Fruit fly (Drosophila melanogaster) whole organism, embryonic: ENCODE data around the gene Cpr64Ad.

Experiments
- ATbp ChIP-seq: fragments of 200-800 bp; sonication (Bioruptor generic); optimal IDR thresholded peaks from 2 replicates; lab custom pipeline; 2017; ENCODE audit warnings: missing biosample characterization, mild to moderate bottlenecking, missing genetic modification characterization, missing genetic modification reagents
- CG10959 ChIP-seq: fragments of 200-800 bp; sonication (Bioruptor generic); IDR thresholded peaks from 2 replicates; pipeline ENCODE4 v1.3.6; 2022; ENCODE audit warnings: missing biosample characterization, missing genetic modification characterization
- CG11093 ChIP-seq: fragments of 200-800 bp; sonication (Bioruptor generic); IDR thresholded peaks from 3 replicates; pipeline ENCODE4 v1.3.6; 2022; ENCODE audit warnings: missing biosample characterization, missing genetic modification characterization
- CG11504 ChIP-seq: fragments of 200-800 bp; sonication (Bioruptor generic); optimal IDR thresholded peaks from 3 replicates; lab custom pipeline; 2019; ENCODE audit warnings: missing biosample characterization, mild to moderate bottlenecking, missing genetic modification characterization, moderate library complexity
- CG12071 ChIP-seq: fragments of 200-800 bp; sonication (Bioruptor generic); optimal IDR thresholded peaks from 3 replicates; lab custom pipeline; 2018; ENCODE audit warnings: missing biosample characterization, mild to moderate bottlenecking, missing genetic modification characterization
- CG12299 ChIP-seq: fragments of 200-800 bp; sonication (Bioruptor generic); optimal IDR thresholded peaks from 2 replicates; lab custom pipeline; 2018; ENCODE audit warnings: missing biosample characterization, mild to moderate bottlenecking, missing genetic modification characterization
- CG17612 ChIP-seq: fragments of 200-800 bp; sonication (Bioruptor generic); IDR thresholded peaks from 2 replicates; pipeline ENCODE4 v1.3.6; 2022; ENCODE audit warnings: missing biosample characterization, missing genetic modification characterization
- CG18764 ChIP-seq: fragments of 200-800 bp; sonication (Bioruptor generic); optimal IDR thresholded peaks from 3 replicates; lab custom pipeline; 2016; ENCODE audit warnings: missing biosample characterization, missing genetic modification characterization
- CG2202 ChIP-seq: fragments of 200-800 bp; sonication (Bioruptor generic); optimal IDR thresholded peaks from 2 replicates; lab custom pipeline; 2018; ENCODE audit warnings: missing biosample characterization, mild to moderate bottlenecking, missing genetic modification characterization
- CG2889 ChIP-seq: fragments of 200-800 bp; sonication (Bioruptor generic); IDR thresholded peaks from 3 replicates; pipeline ENCODE4 v1.3.6; 2022; ENCODE audit warnings: missing biosample characterization, missing genetic modification characterization
- CG30403 ChIP-seq: fragments of 200-800 bp; sonication (Bioruptor generic); optimal IDR thresholded peaks from 3 replicates; lab custom pipeline; 2016; ENCODE audit warnings: missing biosample characterization, missing genetic modification characterization
- CG3163 ChIP-seq: fragments of 200-800 bp; sonication (Bioruptor generic); optimal IDR thresholded peaks from 3 replicates; lab custom pipeline; 2016; ENCODE audit warnings: missing biosample characterization, missing genetic modification characterization
- CG32772 ChIP-seq: fragments of 200-800 bp; sonication (Bioruptor generic); IDR thresholded peaks from 2 replicates; pipeline ENCODE4 v1.3.6; 2022; ENCODE audit warnings: missing biosample characterization, missing genetic modification characterization
- CG3726 ChIP-seq: fragments of 200-800 bp; sonication (Bioruptor generic); IDR thresholded peaks from 3 replicates; pipeline ENCODE4, ENCODE4 v1.3.6; 2022; ENCODE audit warnings: missing biosample characterization, missing genetic modification characterization
- CG3995 ChIP-seq: fragments of 200-800 bp; sonication (Bioruptor generic); optimal IDR thresholded peaks from 3 replicates; lab custom pipeline; 2016; ENCODE audit warnings: missing biosample characterization, missing genetic modification characterization
- CG6175 ChIP-seq: fragments of 200-800 bp; sonication (Bioruptor generic); IDR thresholded peaks from 3 replicates; pipeline ENCODE4 v1.3.6; 2022; ENCODE audit warnings: missing biosample characterization, missing genetic modification characterization
- CG6854 ChIP-seq: fragments of 200-800 bp; sonication (Bioruptor generic); optimal IDR thresholded peaks from 3 replicates; lab custom pipeline; 2017; ENCODE audit warnings: missing biosample characterization, mild to moderate bottlenecking, missing genetic modification characterization
- CG7372 ChIP-seq: fragments of 200-800 bp; sonication (Bioruptor generic); IDR thresholded peaks from 2 replicates; pipeline ENCODE4 v1.3.6; 2022; ENCODE audit warnings: missing biosample characterization, missing genetic modification characterization
- CG8359 ChIP-seq: fragments of 200-800 bp; sonication (Bioruptor generic); optimal IDR thresholded peaks from 2 replicates; lab custom pipeline; 2017; ENCODE audit warnings: missing biosample characterization, mild to moderate bottlenecking, missing genetic modification characterization, borderline replicate concordance
- CG8924 ChIP-seq: fragments of 200-800 bp; optimal IDR thresholded peaks from 3 replicates; lab custom pipeline; 2019; ENCODE audit warnings: missing biosample characterization, mild to moderate bottlenecking, missing genetic modification characterization, moderate library complexity
- CoRest ChIP-seq: fragments of 200-800 bp; sonication (Bioruptor generic); optimal IDR thresholded peaks from 3 replicates; lab custom pipeline; 2018; ENCODE audit warnings: missing biosample characterization, mild to moderate bottlenecking, missing genetic modification characterization, moderate library complexity
- D19B ChIP-seq: fragments of 200-800 bp; sonication (Bioruptor generic); optimal IDR thresholded peaks from 2 replicates; lab custom pipeline; 2017; ENCODE audit warnings: missing biosample characterization, mild to moderate bottlenecking, missing genetic modification characterization
- Dbx ChIP-seq: fragments of 200-800 bp; sonication (Bioruptor generic); IDR thresholded peaks from 3 replicates; pipeline ENCODE4 v1.3.6; 2022; ENCODE audit warnings: missing biosample characterization, missing genetic modification characterization
- E2f2 ChIP-seq: fragments of 200-800 bp; sonication (Bioruptor generic); IDR thresholded peaks from 2 replicates; pipeline ENCODE4 v1.3.6; 2022; ENCODE audit warnings: missing biosample characterization, missing genetic modification characterization
- Fer3 ChIP-seq: fragments of 200-800 bp; sonication (Bioruptor generic); optimal IDR thresholded peaks from 2 replicates; lab custom pipeline; 2018; ENCODE audit warnings: missing biosample characterization, mild to moderate bottlenecking, missing genetic modification characterization, moderate library complexity
- H2.0 ChIP-seq: fragments of 200-800 bp; sonication (Bioruptor generic); IDR thresholded peaks from 2 replicates; pipeline ENCODE4 v1.3.6; 2022; ENCODE audit warnings: missing biosample characterization, missing genetic modification characterization
- HLH3B ChIP-seq: fragments of 200-800 bp; sonication (Bioruptor generic); IDR thresholded peaks from 2 replicates; pipeline ENCODE4 v1.3.6; 2022; ENCODE audit warnings: missing biosample characterization, missing genetic modification characterization
- Jarid2 ChIP-seq: fragments of 200-800 bp; sonication (Bioruptor generic); optimal IDR thresholded peaks from 3 replicates; lab custom pipeline; 2017; ENCODE audit warnings: mild to moderate bottlenecking, missing biosample characterization, missing genetic modification reagents, missing genetic modification characterization
- NC2β ChIP-seq: fragments of 200-800 bp; sonication (Bioruptor generic); optimal IDR thresholded peaks from 2 replicates; lab custom pipeline; 2016; ENCODE audit warnings: missing biosample characterization, missing genetic modification characterization
- Nf-YC ChIP-seq: fragments of 200-800 bp; optimal IDR thresholded peaks from 3 replicates; lab custom pipeline; 2019; ENCODE audit warnings: missing biosample characterization, mild to moderate bottlenecking, missing genetic modification characterization, moderate library complexity
- NfI ChIP-seq: fragments of 200-800 bp; sonication (Bioruptor generic); optimal IDR thresholded peaks from 3 replicates; lab custom pipeline; 2018; ENCODE audit warnings: missing biosample characterization, mild to moderate bottlenecking, missing genetic modification characterization, moderate library complexity
- Rfx ChIP-seq: fragments of 200-800 bp; sonication (Bioruptor generic); IDR thresholded peaks from 2 replicates; pipeline ENCODE4 v1.3.6; 2022; ENCODE audit warnings: missing biosample characterization, missing genetic modification characterization
- Xrp1 ChIP-seq: fragments of 200-800 bp; sonication (Bioruptor generic); IDR thresholded peaks from 2 replicates; pipeline ENCODE4 v1.3.6; 2022; ENCODE audit warnings: missing biosample characterization, missing genetic modification characterization
- ab ChIP-seq: fragments of 200-800 bp; sonication (Bioruptor generic); optimal IDR thresholded peaks from 2 replicates; lab custom pipeline; 2016; ENCODE audit warnings: missing biosample characterization, missing genetic modification characterization
- ara ChIP-seq: fragments of 200-800 bp; sonication (Bioruptor generic); IDR thresholded peaks from 2 replicates; pipeline ENCODE4 v1.3.6; 2022; ENCODE audit warnings: missing biosample characterization, missing genetic modification characterization
- ash1 ChIP-seq: fragments of 200-800 bp; sonication (Bioruptor generic); optimal IDR thresholded peaks from 2 replicates; lab custom pipeline; 2018; ENCODE audit warnings: missing biosample characterization, mild to moderate bottlenecking, missing genetic modification characterization
- bowl ChIP-seq: fragments of 200-800 bp; sonication (Bioruptor generic); IDR thresholded peaks from 2 replicates; pipeline ENCODE4 v1.3.6; 2022; ENCODE audit warnings: missing biosample characterization, missing genetic modification characterization
- caup ChIP-seq: fragments of 200-800 bp; sonication (Bioruptor generic); optimal IDR thresholded peaks from 3 replicates; lab custom pipeline; 2017; ENCODE audit warnings: missing biosample characterization, mild to moderate bottlenecking, missing genetic modification characterization, moderate library complexity; ENCODE audit not compliant: severe bottlenecking
- crol ChIP-seq: fragments of 200-800 bp; sonication (Bioruptor generic); IDR thresholded peaks from 2 replicates; pipeline ENCODE4 v1.3.6; 2022; ENCODE audit warnings: missing biosample characterization, missing genetic modification characterization
- da ChIP-seq: fragments of 200-800 bp; sonication (Bioruptor generic); optimal IDR thresholded peaks from 2 replicates; lab custom pipeline; 2016; ENCODE audit warnings: missing biosample characterization, missing genetic modification characterization
- dimm ChIP-seq: fragments of 200-800 bp; sonication (Bioruptor generic); IDR thresholded peaks from 2 replicates; pipeline ENCODE4 v1.3.6; 2022; ENCODE audit warnings: missing biosample characterization, missing genetic modification characterization
- ewg ChIP-seq: fragments of 200-800 bp; sonication (Bioruptor generic); optimal IDR thresholded peaks from 3 replicates; lab custom pipeline; 2017; ENCODE audit warnings: mild to moderate bottlenecking, missing biosample characterization, missing genetic modification reagents, missing genetic modification characterization
- fd96Cb ChIP-seq: fragments of 200-800 bp; sonication (Bioruptor generic); optimal IDR thresholded peaks from 2 replicates; lab custom pipeline; 2018; ENCODE audit warnings: missing biosample characterization, mild to moderate bottlenecking, missing genetic modification characterization, moderate library complexity
- gcm ChIP-seq: fragments of 200-800 bp; sonication (Bioruptor generic); optimal IDR thresholded peaks from 2 replicates; lab custom pipeline; 2019; ENCODE audit warnings: missing biosample characterization, mild to moderate bottlenecking, missing genetic modification characterization, moderate library complexity
- gt ChIP-seq: fragments of 200-800 bp; sonication (Bioruptor generic); IDR thresholded peaks from 2 replicates; pipeline ENCODE4 v1.3.6; 2022; ENCODE audit warnings: missing biosample characterization, missing genetic modification characterization
- mam ChIP-seq: fragments of 200-800 bp; sonication (Bioruptor generic); optimal IDR thresholded peaks from 3 replicates; lab custom pipeline; 2016; ENCODE audit warnings: missing biosample characterization, missing genetic modification characterization
- mirr ChIP-seq: fragments of 200-800 bp; sonication (Bioruptor generic); optimal IDR thresholded peaks from 3 replicates; lab custom pipeline; 2018; ENCODE audit warnings: missing biosample characterization, mild to moderate bottlenecking, missing genetic modification characterization
- nau ChIP-seq: fragments of 200-800 bp; sonication (Bioruptor generic); optimal IDR thresholded peaks from 3 replicates; lab custom pipeline; 2017; ENCODE audit warnings: missing biosample characterization, mild to moderate bottlenecking, missing genetic modification characterization, missing genetic modification reagents
- pho ChIP-seq: fragments of 200-800 bp; sonication (Bioruptor generic); optimal IDR thresholded peaks from 2 replicates; lab custom pipeline; 2016; ENCODE audit warnings: missing biosample characterization, missing genetic modification characterization
- ssp ChIP-seq: fragments of 200-800 bp; sonication (Bioruptor generic); IDR thresholded peaks from 2 replicates; pipeline ENCODE4 v1.3.6; 2022; ENCODE audit warnings: missing biosample characterization, missing genetic modification characterization
- unpg ChIP-seq: fragments of 200-800 bp; sonication (Bioruptor generic); optimal IDR thresholded peaks from 3 replicates; lab custom pipeline; 2018; ENCODE audit warnings: missing biosample characterization, mild to moderate bottlenecking, missing genetic modification characterization, moderate library complexity
- vvl ChIP-seq: fragments of 200-800 bp; sonication (Bioruptor generic); IDR thresholded peaks from 2 replicates; pipeline ENCODE4 v1.3.6; 2022; ENCODE audit warnings: missing biosample characterization, missing genetic modification characterization

Cpr64Ad gene

DNA sequence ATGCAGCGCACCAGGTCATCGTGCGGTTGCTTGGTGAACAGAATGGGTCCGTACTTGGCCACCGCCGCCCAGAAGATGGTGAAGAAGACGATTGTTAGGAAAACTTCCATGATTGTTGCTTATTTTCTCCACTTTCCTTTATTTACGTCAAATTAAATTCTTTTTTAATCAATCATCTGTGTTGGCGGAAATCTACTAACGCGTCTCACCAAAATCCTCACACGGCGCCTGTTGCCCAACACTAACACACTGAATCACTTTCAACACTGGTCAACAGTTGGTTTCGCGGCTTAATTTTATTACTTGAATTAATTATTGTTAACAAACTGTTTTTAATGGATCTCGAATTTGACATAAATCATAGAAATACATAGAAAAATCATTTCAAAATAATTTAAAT is 28.5 kb upstream of the Cpr64Ad start, which contains the start of gene VhaM9.7-c (continued):
- TF ChIP-seq CG12071 = no peak
- TF ChIP-seq ewg (GFP tag; lab: Kevin White, UChicago) = peak; percentile 7
- no peak for TF ChIP-seq CG2202 (tag; lab: Kevin White, UChicago)
- TF ChIP-seq Rfx (GFP tag; lab: Robert Waterston, UW) = peak; percentile 72
- TF ChIP-seq D19B (GFP tag; lab: Kevin White, UChicago) = no peak
- no peak for TF ChIP-seq CG6854 (GFP tag; lab: Kevin White, UChicago)
- TF ChIP-seq H2.0 (GFP tag; lab: Robert Waterston, UW) = no peak
- no peak for TF ChIP-seq CG3163 (GFP tag; lab: Kevin White, UChicago)
- no peak for TF ChIP-seq CG12299
- no peak for TF ChIP-seq CG6175
- TF ChIP-seq unpg (GFP tag; lab: Kevin White, UChicago) = no peak
- peak; percentile 47 for TF ChIP-seq CG30403 (GFP tag; lab: Kevin White, UChicago)
- TF ChIP-seq nau = no peak
- peak; percentile 36; the same call in 1 of the 2 replicates for TF ChIP-seq Xrp1
- peak; percentile 25 for TF ChIP-seq NC2β (GFP tag; lab: Kevin White, UChicago)
- TF ChIP-seq ash1 (GFP tag; lab: Kevin White, UChicago) = no peak
- TF ChIP-seq bowl (GFP tag; lab: Robert Waterston, UW) = no peak
- peak; percentile 22 for TF ChIP-seq Fer3 (tag; lab: Kevin White, UChicago)
- no peak for TF ChIP-seq CG3726
- TF ChIP-seq CG11093 (GFP tag; lab: Robert Waterston, UW) = no peak
- peak; percentile 61 for TF ChIP-seq NfI (GFP tag; lab: Kevin White, UChicago)
- no peak for TF ChIP-seq fd96Cb (tag; lab: Kevin White, UChicago)
- TF ChIP-seq CG32772 (GFP tag; lab: Robert Waterston, UW) = no peak
- no peak for TF ChIP-seq Nf-YC (tag; lab: Kevin White, UChicago)
- TF ChIP-seq gcm (GFP tag; lab: Kevin White, UChicago) = no peak
- TF ChIP-seq CG18764 (GFP tag; lab: Kevin White, UChicago) = no peak
- no peak for TF ChIP-seq CoRest (tag; lab: Kevin White, UChicago)
- TF ChIP-seq mam = peak; percentile 43
- no peak for TF ChIP-seq da (GFP tag; lab: Kevin White, UChicago)
- peak; percentile 65 for TF ChIP-seq vvl (GFP tag; lab: Robert Waterston, UW)
- TF ChIP-seq Jarid2 = no peak
- no peak for TF ChIP-seq ara
- TF ChIP-seq ATbp (GFP tag; lab: Kevin White, UChicago) = no peak
- TF ChIP-seq CG2889 (GFP tag; lab: Robert Waterston, UW) = no peak
- no peak for TF ChIP-seq dimm (GFP tag; lab: Robert Waterston, UW)
- no peak for TF ChIP-seq CG8924 (tag; lab: Kevin White, UChicago)
- no peak for TF ChIP-seq Dbx (GFP tag; lab: Robert Waterston, UW)
- no peak for TF ChIP-seq mirr (GFP tag; lab: Kevin White, UChicago)
- no peak for TF ChIP-seq gt (GFP tag; lab: Robert Waterston, UW)
- no peak for TF ChIP-seq CG8359 (GFP tag; lab: Kevin White, UChicago)
- no peak for TF ChIP-seq ab (GFP tag; lab: Kevin White, UChicago)
- TF ChIP-seq CG10959 = no peak
- no peak for TF ChIP-seq HLH3B (GFP tag; lab: Robert Waterston, UW)
- TF ChIP-seq CG11504 (tag; lab: Kevin White, UChicago) = no peak
- no peak for TF ChIP-seq CG17612
- TF ChIP-seq E2f2 (GFP tag; lab: Robert Waterston, UW) = peak; percentile 87
- TF ChIP-seq ssp (GFP tag; lab: Robert Waterston, UW) = peak; percentile 17; the same call in 1 of the 2 replicates
- no peak for TF ChIP-seq crol (GFP tag; lab: Robert Waterston, UW)
- TF ChIP-seq CG3995 (GFP tag; lab: Kevin White, UChicago) = no peak
- TF ChIP-seq CG7372 (GFP tag; lab: Robert Waterston, UW) = no peak
- peak; percentile 43 for TF ChIP-seq caup
- no peak for TF ChIP-seq pho (GFP tag; lab: Kevin White, UChicago)
